Fruit fly (Drosophila melanogaster) whole organism, adult: ENCODE measurements around the gene CG33310.

ENCODE experiments used
- CG1620 ChIP-seq: fragments of 200-800 bp; sonication (Bioruptor generic); optimal IDR thresholded peaks from 2 replicates; lab custom pipeline; 2016; ENCODE audit warnings: missing biosample characterization, missing genetic modification characterization
- Crg-1 ChIP-seq: fragments of 200-800 bp; sonication (Bioruptor generic); optimal IDR thresholded peaks from 2 replicates; lab custom pipeline; 2016; ENCODE audit warnings: missing biosample characterization, missing genetic modification characterization
- Hr96 ChIP-seq: fragments of 200-800 bp; sonication (Bioruptor generic); optimal IDR thresholded peaks from 2 replicates; lab custom pipeline; 2016; ENCODE audit warnings: missing biosample characterization, missing genetic modification characterization
- kay ChIP-seq: fragments of 200-800 bp; sonication (Bioruptor generic); peaks from one replicate; lab custom pipeline; 2016; ENCODE audit warnings: missing biosample characterization, missing genetic modification characterization, borderline replicate concordance
- ovo ChIP-seq: fragments of 200-800 bp; sonication (Bioruptor generic); optimal IDR thresholded peaks from 2 replicates; lab custom pipeline; 2016; ENCODE audit warnings: missing biosample characterization, missing genetic modification characterization
- toe ChIP-seq: fragments of 200-800 bp; sonication (Bioruptor generic); optimal IDR thresholded peaks from 2 replicates; lab custom pipeline; 2016; ENCODE audit warnings: missing biosample characterization, missing genetic modification characterization

- no peak for TF ChIP-seq Hr96
- no peak for TF ChIP-seq toe (GFP tag; lab: Kevin White, UChicago)
- TF ChIP-seq ovo (GFP tag; lab: Kevin White, UChicago) = no peak
- TF ChIP-seq Crg-1 (GFP tag; lab: Kevin White, UChicago) = no peak
- no peak for TF ChIP-seq CG1620
- TF ChIP-seq kay (GFP tag; lab: Kevin White, UChicago) = no peak
These were observed 31.7 kb upstream of the CG33310 start for dm6 chr2L:14994834-14995506.
